Fruit fly (Drosophila melanogaster): ENCODE data around the gene CG33290.

The CG33290 gene

DNA sequence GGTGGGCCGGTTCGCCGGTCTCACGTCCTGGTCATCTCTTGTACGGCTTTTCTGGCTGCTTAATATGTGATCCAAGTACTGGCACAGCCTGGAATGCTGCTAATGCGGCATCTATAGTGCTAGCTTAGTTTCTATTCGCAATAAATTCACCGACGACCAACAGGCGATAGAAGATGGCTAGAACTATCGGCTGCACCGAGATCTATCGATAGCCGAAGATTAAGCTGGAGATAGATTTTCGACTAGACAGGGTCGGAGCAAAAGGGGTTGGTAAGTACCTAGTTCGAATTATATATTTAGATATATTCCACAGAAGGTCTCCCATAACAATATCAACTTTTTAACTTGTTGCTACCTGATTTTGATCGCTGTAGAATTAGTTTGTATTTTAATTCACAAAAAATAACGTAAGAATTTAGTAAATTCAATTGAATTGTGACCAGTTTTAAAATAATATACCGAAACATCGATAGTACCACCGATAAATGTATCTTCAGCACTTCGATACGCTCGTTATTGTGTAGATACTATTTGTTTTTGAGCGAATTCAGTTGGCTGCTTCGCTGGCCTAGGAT, 34.7 kb upstream of the CG33290 start, which contains the start of the genes Glg1 and M6 (continued):
- TF ChIP-seq caup (GFP tag; optimal IDR thresholded peaks at IDR 0.05; ENCODE audit: severe bottlenecking): peak; percentile 40
- no peak for TF ChIP-seq ash1 (GFP tag; optimal IDR thresholded peaks at IDR 0.05)
- peak; percentile 38 for TF ChIP-seq CG10462 (GFP tag; optimal IDR thresholded peaks at IDR 0.05)
- TF ChIP-seq CG5245 (GFP tag; optimal IDR thresholded peaks at IDR 0.05): no peak
- TF ChIP-seq pho (GFP tag; optimal IDR thresholded peaks at IDR 0.05): peak; percentile 69
- TF ChIP-seq CG31365 (tag; optimal IDR thresholded peaks at IDR 0.05): no peak
- TF ChIP-seq salm (tag; optimal IDR thresholded peaks at IDR 0.05): no peak
- no peak for TF ChIP-seq CG6654 (GFP tag; optimal IDR thresholded peaks at IDR 0.05)
- no peak for TF ChIP-seq CG8478 (optimal IDR thresholded peaks at IDR 0.05)
- no peak for TF ChIP-seq sqz (GFP tag; optimal IDR thresholded peaks at IDR 0.05)
- no peak for TF ChIP-seq CG10565 (GFP tag; optimal IDR thresholded peaks at IDR 0.05)
- peak; percentile 12 for TF ChIP-seq fd102C (GFP tag; optimal IDR thresholded peaks at IDR 0.05)
- TF ChIP-seq CG34422 (GFP tag; IDR thresholded peaks at IDR 0.05): no peak; the same call in 2 of the 3 replicates
- no peak for TF ChIP-seq CG4730 (GFP tag; IDR thresholded peaks at IDR 0.05)
- no peak for TF ChIP-seq CG15011 (GFP tag; optimal IDR thresholded peaks at IDR 0.05)
- TF ChIP-seq tx (GFP tag; optimal IDR thresholded peaks at IDR 0.05): peak; percentile 36
- no peak for TF ChIP-seq dimm (GFP tag; IDR thresholded peaks at IDR 0.05)
- TF ChIP-seq sd (tag; optimal IDR thresholded peaks at IDR 0.05): peak; percentile 10
- TF ChIP-seq Atf-2 (GFP tag; optimal IDR thresholded peaks at IDR 0.05): no peak
- peak; percentile 51 for TF ChIP-seq dmrt11E (tag; optimal IDR thresholded peaks at IDR 0.05)
- no peak for TF ChIP-seq mirr (GFP tag; optimal IDR thresholded peaks at IDR 0.05)
- peak; percentile 82 for TF ChIP-seq oc (tag; optimal IDR thresholded peaks at IDR 0.05)
- peak; percentile 94 for TF ChIP-seq Bgb (GFP tag; IDR thresholded peaks at IDR 0.05; ENCODE audit: partially characterized antibody)
- peak; percentile 60 for TF ChIP-seq Hmr (GFP tag; optimal IDR thresholded peaks at IDR 0.05)
- no peak for TF ChIP-seq Drgx (GFP tag; IDR thresholded peaks at IDR 0.05)
- TF ChIP-seq shn (GFP tag; optimal IDR thresholded peaks at IDR 0.05): peak; percentile 57
- peak; percentile 54; the same call in 1 of the 2 replicates for TF ChIP-seq CG10366 (GFP tag; IDR thresholded peaks at IDR 0.05)
- TF ChIP-seq Sry-β (GFP tag; optimal IDR thresholded peaks at IDR 0.05): peak; percentile 74
- no peak for TF ChIP-seq h (optimal IDR thresholded peaks at IDR 0.05)
- peak; percentile 39 for TF ChIP-seq Asciz (GFP tag; optimal IDR thresholded peaks at IDR 0.05)
- peak; percentile 51 for TF ChIP-seq fu2 (GFP tag; optimal IDR thresholded peaks at IDR 0.05)
- peak; percentile 53 for TF ChIP-seq PHDP (tag; optimal IDR thresholded peaks at IDR 0.05)
- TF ChIP-seq ara (GFP tag; IDR thresholded peaks at IDR 0.05): 0 out of 2 replicates have a peak, but pooled peaks have one; percentile 32
- 0 out of 3 replicates have a peak, but pooled peaks have one; percentile 36 for TF ChIP-seq CG2199 (GFP tag; IDR thresholded peaks at IDR 0.05)
- TF ChIP-seq nmo (GFP tag; optimal IDR thresholded peaks at IDR 0.05): peak; percentile 82
- peak; percentile 10 for TF ChIP-seq cato (GFP tag; optimal IDR thresholded peaks at IDR 0.05; ENCODE audit: borderline replicate concordance)
- no peak for TF ChIP-seq NK7.1 (GFP tag; optimal IDR thresholded peaks at IDR 0.05)
- no peak for TF ChIP-seq CG10321 (GFP tag; IDR thresholded peaks at IDR 0.05)
- peak; percentile 49; the same call in 1 of the 2 replicates for TF ChIP-seq CG6689 (GFP tag; IDR thresholded peaks at IDR 0.05)
- TF ChIP-seq CG15073 (GFP tag; optimal IDR thresholded peaks at IDR 0.05): no peak
- TF ChIP-seq CG12391 (tag; optimal IDR thresholded peaks at IDR 0.05): peak; percentile 80
- TF ChIP-seq Lhr (GFP tag; optimal IDR thresholded peaks at IDR 0.05): peak; percentile 49
- TF ChIP-seq CG14667 (GFP tag; IDR thresholded peaks at IDR 0.05): peak; percentile 15; the same call in 1 of the 2 replicates
- peak; percentile 76 for TF ChIP-seq HLH54F (GFP tag; optimal IDR thresholded peaks at IDR 0.05)
- TF ChIP-seq ham (GFP tag; IDR thresholded peaks at IDR 0.05): no peak
- TF ChIP-seq hth (optimal IDR thresholded peaks at IDR 0.05): no peak
- no peak for TF ChIP-seq luna (GFP tag; optimal IDR thresholded peaks at IDR 0.05)
- TF ChIP-seq tna (GFP tag; IDR thresholded peaks at IDR 0.05; ENCODE audit: partially characterized antibody): peak; percentile 94
- no peak for TF ChIP-seq pros (GFP tag; optimal IDR thresholded peaks at IDR 0.05)
- peak; percentile 19 for TF ChIP-seq Usf (GFP tag; optimal IDR thresholded peaks at IDR 0.05)
- TF ChIP-seq CG7357 (GFP tag; IDR thresholded peaks at IDR 0.05): peak; percentile 46; the same call in 1 of the 3 replicates

All from whole organism, embryonic.